Fruit fly (Drosophila melanogaster) whole organism, embryonic: ENCODE measurements around the gene Hat1.

Source experiments
- CG10267 ChIP-seq: fragments of 200-800 bp; sonication (Bioruptor generic); optimal IDR thresholded peaks from 2 replicates; lab custom pipeline; 2018; ENCODE audit warnings: missing biosample characterization, mild to moderate bottlenecking, missing genetic modification characterization, moderate library complexity
- CG10366 ChIP-seq: fragments of 200-800 bp; sonication (Bioruptor generic); IDR thresholded peaks from 2 replicates; pipeline ENCODE4 v1.3.6; 2022; ENCODE audit warnings: missing biosample characterization, missing genetic modification characterization
- CG10979 ChIP-seq: fragments of 200-800 bp; sonication (Bioruptor generic); optimal IDR thresholded peaks from 2 replicates; lab custom pipeline; 2018; ENCODE audit warnings: missing biosample characterization, mild to moderate bottlenecking, missing genetic modification characterization, moderate library complexity
- CG11723 ChIP-seq: fragments of 200-800 bp; sonication (Bioruptor generic); optimal IDR thresholded peaks from 2 replicates; lab custom pipeline; 2017; ENCODE audit warnings: missing biosample characterization, mild to moderate bottlenecking, missing genetic modification characterization
- CG12104 ChIP-seq: fragments of 200-800 bp; sonication (Bioruptor generic); optimal IDR thresholded peaks from 3 replicates; lab custom pipeline; 2016; ENCODE audit warnings: missing biosample characterization, missing genetic modification characterization
- CG13624 ChIP-seq: fragments of 200-800 bp; sonication (Bioruptor generic); optimal IDR thresholded peaks from 2 replicates; lab custom pipeline; 2016; ENCODE audit warnings: missing biosample characterization, missing genetic modification characterization
- CG14441 ChIP-seq: fragments of 200-800 bp; sonication (Bioruptor generic); IDR thresholded peaks from 2 replicates; pipeline ENCODE4 v1.3.6; 2022; ENCODE audit warnings: missing biosample characterization, missing genetic modification characterization
- CG16815 ChIP-seq: fragments of 200-800 bp; sonication (Bioruptor generic); optimal IDR thresholded peaks from 3 replicates; lab custom pipeline; 2017; ENCODE audit warnings: missing biosample characterization, mild to moderate bottlenecking, missing genetic modification characterization
- CG17361 ChIP-seq: fragments of 200-800 bp; sonication (Bioruptor generic); IDR thresholded peaks from 3 replicates; pipeline ENCODE4 v1.3.6; 2022; ENCODE audit warnings: missing biosample characterization, missing genetic modification characterization
- CG32767 ChIP-seq: fragments of 200-800 bp; sonication (Bioruptor generic); IDR thresholded peaks from 2 replicates; pipeline ENCODE4 v1.3.6; 2022; ENCODE audit warnings: missing biosample characterization, missing genetic modification characterization
- CG32772 ChIP-seq: fragments of 200-800 bp; sonication (Bioruptor generic); IDR thresholded peaks from 2 replicates; pipeline ENCODE4 v1.3.6; 2022; ENCODE audit warnings: missing biosample characterization, missing genetic modification characterization
- CG34422 ChIP-seq: fragments of 200-800 bp; sonication (Bioruptor generic); IDR thresholded peaks from 3 replicates; pipeline ENCODE4 v1.3.6; 2022; ENCODE audit warnings: missing biosample characterization, missing genetic modification characterization
- CG3726 ChIP-seq: fragments of 200-800 bp; sonication (Bioruptor generic); IDR thresholded peaks from 3 replicates; pipeline ENCODE4, ENCODE4 v1.3.6; 2022; ENCODE audit warnings: missing biosample characterization, missing genetic modification characterization
- CG3838 ChIP-seq: fragments of 200-800 bp; sonication (Bioruptor generic); optimal IDR thresholded peaks from 3 replicates; lab custom pipeline; 2016; ENCODE audit warnings: missing biosample characterization, missing genetic modification characterization
- CG4282 ChIP-seq: fragments of 200-800 bp; sonication (Bioruptor generic); optimal IDR thresholded peaks from 2 replicates; lab custom pipeline; 2016; ENCODE audit warnings: missing biosample characterization, missing genetic modification characterization
- CG43689 ChIP-seq: fragments of 200-800 bp; sonication (Bioruptor generic); IDR thresholded peaks from 2 replicates; pipeline ENCODE4 v1.3.6; 2022; ENCODE audit warnings: missing biosample characterization, missing genetic modification characterization
- CG7745 ChIP-seq: fragments of 200-800 bp; sonication (Bioruptor generic); optimal IDR thresholded peaks from 2 replicates; lab custom pipeline; 2018; ENCODE audit warnings: missing biosample characterization, mild to moderate bottlenecking, missing genetic modification characterization, moderate library complexity
- CG8281 ChIP-seq: fragments of 200-800 bp; sonication (Bioruptor generic); optimal IDR thresholded peaks from 2 replicates; lab custom pipeline; 2018; ENCODE audit warnings: missing biosample characterization, mild to moderate bottlenecking, missing genetic modification characterization, moderate library complexity
- CG8944 ChIP-seq: fragments of 200-800 bp; sonication (Bioruptor generic); optimal IDR thresholded peaks from 3 replicates; lab custom pipeline; 2016; ENCODE audit warnings: missing biosample characterization, missing genetic modification characterization
- D19B ChIP-seq: fragments of 200-800 bp; sonication (Bioruptor generic); optimal IDR thresholded peaks from 2 replicates; lab custom pipeline; 2017; ENCODE audit warnings: missing biosample characterization, mild to moderate bottlenecking, missing genetic modification characterization
- Dfd ChIP-seq, 2 experiments: fragments of >200 bp; optimal IDR thresholded peaks; 2 replicates each; lab custom pipeline; 2017; ENCODE audit warnings: missing biosample characterization in 2 of 2, missing genetic modification characterization in 2 of 2
- Dip3 ChIP-seq: fragments of 200-800 bp; sonication (Bioruptor generic); optimal IDR thresholded peaks from 3 replicates; lab custom pipeline; 2016; ENCODE audit warnings: missing biosample characterization, missing genetic modification characterization
- Fer2 ChIP-seq: fragments of 200-800 bp; sonication (Bioruptor generic); optimal IDR thresholded peaks from 2 replicates; lab custom pipeline; 2018; ENCODE audit warnings: missing biosample characterization, mild to moderate bottlenecking, missing genetic modification characterization, moderate library complexity
- MTF-1 ChIP-seq: fragments of 200-800 bp; sonication (Bioruptor generic); optimal IDR thresholded peaks from 2 replicates; lab custom pipeline; 2018; ENCODE audit warnings: missing biosample characterization, mild to moderate bottlenecking, missing genetic modification characterization, borderline replicate concordance
- Myb ChIP-seq: fragments of 200-800 bp; sonication (Bioruptor generic); optimal IDR thresholded peaks from 2 replicates; lab custom pipeline; 2016; ENCODE audit warnings: missing biosample characterization, missing genetic modification characterization
- Sin3A ChIP-seq: fragments of >200 bp; optimal IDR thresholded peaks from 2 replicates; lab custom pipeline; 2018
- Six4 ChIP-seq: fragments of 200-800 bp; sonication (Bioruptor generic); optimal IDR thresholded peaks from 2 replicates; lab custom pipeline; 2016; ENCODE audit warnings: missing biosample characterization, missing genetic modification characterization
- Xrp1 ChIP-seq: fragments of 200-800 bp; sonication (Bioruptor generic); IDR thresholded peaks from 2 replicates; pipeline ENCODE4 v1.3.6; 2022; ENCODE audit warnings: missing biosample characterization, missing genetic modification characterization
- cas ChIP-seq: fragments of 200-800 bp; sonication (Bioruptor generic); IDR thresholded peaks from 2 replicates; pipeline ENCODE4 v1.3.6; 2022; ENCODE audit warnings: missing biosample characterization, missing genetic modification characterization
- crol ChIP-seq: fragments of 200-800 bp; sonication (Bioruptor generic); IDR thresholded peaks from 2 replicates; pipeline ENCODE4 v1.3.6; 2022; ENCODE audit warnings: missing biosample characterization, missing genetic modification characterization
- danr ChIP-seq: fragments of 200-800 bp; sonication (Bioruptor generic); IDR thresholded peaks from 2 replicates; pipeline ENCODE4 v1.3.6; 2022; ENCODE audit warnings: missing biosample characterization, missing genetic modification characterization
- disco-r ChIP-seq: fragments of 200-800 bp; sonication (Bioruptor generic); optimal IDR thresholded peaks from 2 replicates; lab custom pipeline; 2016; ENCODE audit warnings: missing biosample characterization, missing genetic modification characterization
- esg ChIP-seq: fragments of 200-800 bp; sonication (Bioruptor generic); conservative IDR thresholded peaks from 2 replicates; pipeline ENCODE4 v1.3.6; 2022; ENCODE audit warnings: missing biosample characterization, missing genetic modification characterization
- eve ChIP-seq, 2 experiments: fragments of >200 bp; optimal IDR thresholded peaks; 2 replicates each; lab custom pipeline; 2017; ENCODE audit warnings: missing biosample characterization in 2 of 2, missing genetic modification characterization in 2 of 2
- fd96Cb ChIP-seq: fragments of 200-800 bp; sonication (Bioruptor generic); optimal IDR thresholded peaks from 2 replicates; lab custom pipeline; 2018; ENCODE audit warnings: missing biosample characterization, mild to moderate bottlenecking, missing genetic modification characterization, moderate library complexity
- fu2 ChIP-seq: fragments of 200-800 bp; sonication (Bioruptor generic); optimal IDR thresholded peaks from 2 replicates; lab custom pipeline; 2016; ENCODE audit warnings: missing biosample characterization, missing genetic modification characterization
- gt ChIP-seq: fragments of 200-800 bp; sonication (Bioruptor generic); IDR thresholded peaks from 2 replicates; pipeline ENCODE4 v1.3.6; 2022; ENCODE audit warnings: missing biosample characterization, missing genetic modification characterization
- hbn ChIP-seq: fragments of 200-800 bp; sonication (Bioruptor generic); IDR thresholded peaks from 2 replicates; pipeline ENCODE4 v1.3.6; 2022; ENCODE audit warnings: missing biosample characterization, missing genetic modification characterization; ENCODE audit not compliant: partially characterized antibody
- her ChIP-seq: fragments of 200-800 bp; sonication (Bioruptor generic); optimal IDR thresholded peaks from 2 replicates; lab custom pipeline; 2016; ENCODE audit warnings: missing biosample characterization, missing genetic modification characterization
- kay ChIP-seq: fragments of 200-800 bp; sonication (Bioruptor generic); optimal IDR thresholded peaks from 2 replicates; lab custom pipeline; 2016; ENCODE audit warnings: missing biosample characterization, missing genetic modification characterization
- maf-S ChIP-seq: fragments of 200-800 bp; sonication (Bioruptor generic); optimal IDR thresholded peaks from 2 replicates; lab custom pipeline; 2016; ENCODE audit warnings: missing biosample characterization, missing genetic modification characterization
- phol ChIP-seq: fragments of 200-800 bp; sonication (Bioruptor generic); optimal IDR thresholded peaks from 3 replicates; lab custom pipeline; 2018; ENCODE audit warnings: missing biosample characterization, mild to moderate bottlenecking, missing genetic modification characterization, moderate library complexity
- pzg ChIP-seq: fragments of 200-800 bp; sonication (Bioruptor generic); optimal IDR thresholded peaks from 3 replicates; lab custom pipeline; 2018; ENCODE audit warnings: missing biosample characterization, mild to moderate bottlenecking, missing genetic modification characterization, moderate library complexity
- schlank ChIP-seq: fragments of 200-800 bp; sonication (Bioruptor generic); optimal IDR thresholded peaks from 2 replicates; lab custom pipeline; 2018; ENCODE audit warnings: missing biosample characterization, mild to moderate bottlenecking, missing genetic modification characterization
- shn ChIP-seq: fragments of 200-800 bp; sonication (Bioruptor generic); optimal IDR thresholded peaks from 3 replicates; lab custom pipeline; 2016; ENCODE audit warnings: missing biosample characterization, missing genetic modification characterization
- sima ChIP-seq: fragments of 200-800 bp; sonication (Bioruptor generic); optimal IDR thresholded peaks from 2 replicates; lab custom pipeline; 2016; ENCODE audit warnings: missing biosample characterization, missing genetic modification characterization
- sob ChIP-seq: fragments of 200-800 bp; sonication (Bioruptor generic); IDR thresholded peaks from 2 replicates; pipeline ENCODE4 v1.3.6; 2022; ENCODE audit warnings: missing biosample characterization, missing genetic modification characterization
- tin ChIP-seq: fragments of 200-800 bp; sonication (Bioruptor generic); optimal IDR thresholded peaks from 3 replicates; lab custom pipeline; 2016; ENCODE audit warnings: missing biosample characterization, missing genetic modification characterization
- toy ChIP-seq: fragments of 200-800 bp; sonication (Bioruptor generic); IDR thresholded peaks from 2 replicates; pipeline ENCODE4 v1.3.6; 2022; ENCODE audit warnings: missing biosample characterization, missing genetic modification characterization
- unpg ChIP-seq: fragments of 200-800 bp; sonication (Bioruptor generic); optimal IDR thresholded peaks from 3 replicates; lab custom pipeline; 2018; ENCODE audit warnings: missing biosample characterization, mild to moderate bottlenecking, missing genetic modification characterization, moderate library complexity
- vvl ChIP-seq: fragments of 200-800 bp; sonication (Bioruptor generic); IDR thresholded peaks from 2 replicates; pipeline ENCODE4 v1.3.6; 2022; ENCODE audit warnings: missing biosample characterization, missing genetic modification characterization
- wdn ChIP-seq: fragments of 200-800 bp; sonication (Bioruptor generic); IDR thresholded peaks from 2 replicates; pipeline ENCODE4 v1.3.6; 2022; ENCODE audit warnings: missing biosample characterization, missing genetic modification characterization
- zen2 ChIP-seq: fragments of 200-800 bp; sonication (Bioruptor generic); IDR thresholded peaks from 3 replicates; pipeline ENCODE4 v1.3.6; 2022; ENCODE audit warnings: missing biosample characterization, missing genetic modification characterization; ENCODE audit not compliant: partially characterized antibody

The Hat1 gene

dm6 chr3R:5791497-5791896 lies 2.3 kb upstream of the Hat1 start, which contains the start of gene Hpf1 (continued):
- peak; percentile 98 for TF ChIP-seq vvl (GFP tag; lab: Robert Waterston, UW)
- TF ChIP-seq eve (GFP tag; optimal IDR thresholded peaks at IDR 0.05; lab: Kevin White, UChicago), result no peak
- peak; percentile 64 for TF ChIP-seq pzg
- TF ChIP-seq Sin3A, result no peak
- peak; percentile 94 for TF ChIP-seq sima (GFP tag; lab: Kevin White, UChicago)
- TF ChIP-seq Dip3 (GFP tag; lab: Kevin White, UChicago), result peak; percentile 99
- TF ChIP-seq schlank (tag; lab: Kevin White, UChicago), result peak; percentile 98
- TF ChIP-seq CG8944 (GFP tag; lab: Kevin White, UChicago), result peak; percentile 99
- TF ChIP-seq CG12104 (GFP tag; lab: Kevin White, UChicago), result peak; percentile 95
- peak; percentile 96 for TF ChIP-seq CG3726 (GFP tag; lab: Robert Waterston, UW)
- TF ChIP-seq CG13624 (GFP tag; lab: Kevin White, UChicago), result peak; percentile 99
- peak; percentile 99 for TF ChIP-seq CG17361 (GFP tag; lab: Robert Waterston, UW)
- peak; percentile 95 for TF ChIP-seq D19B (GFP tag; lab: Kevin White, UChicago)
- peak; percentile 97 for TF ChIP-seq danr
- peak; percentile 58 for TF ChIP-seq CG7745 (tag; lab: Kevin White, UChicago)
- TF ChIP-seq kay (GFP tag; lab: Kevin White, UChicago), result peak; percentile 96
- peak; percentile 97 for TF ChIP-seq wdn (GFP tag; lab: Robert Waterston, UW)
- TF ChIP-seq CG10979, result peak; percentile 98
- peak in 1 of 2 experiments; percentile 19 for TF ChIP-seq Dfd (GFP tag; optimal IDR thresholded peaks at IDR 0.05; lab: Kevin White, UChicago)
- peak; percentile 99 for TF ChIP-seq shn (GFP tag; lab: Kevin White, UChicago)
- no peak for TF ChIP-seq zen2 (GFP tag; lab: Robert Waterston, UW)
- peak; percentile 97 for TF ChIP-seq CG4282 (GFP tag; lab: Kevin White, UChicago)
- TF ChIP-seq Myb (GFP tag; lab: Kevin White, UChicago), result peak; percentile 92
- peak; percentile 97 for TF ChIP-seq CG10267 (tag; lab: Kevin White, UChicago)
- TF ChIP-seq toy (GFP tag; lab: Robert Waterston, UW), result peak; percentile 93
- peak; percentile 98 for TF ChIP-seq fd96Cb (tag; lab: Kevin White, UChicago)
- TF ChIP-seq CG11723, result peak; percentile 95
- TF ChIP-seq fu2 (GFP tag; lab: Kevin White, UChicago), result peak; percentile 99
- peak; percentile 90 for TF ChIP-seq MTF-1
- TF ChIP-seq hbn (GFP tag; lab: Robert Waterston, UW), result no peak
- peak; percentile 97 for TF ChIP-seq CG32767 (GFP tag; lab: Robert Waterston, UW)
- peak; percentile 65 for TF ChIP-seq crol (GFP tag; lab: Robert Waterston, UW)
- peak; percentile 94 for TF ChIP-seq CG43689 (GFP tag; lab: Robert Waterston, UW)
- TF ChIP-seq CG16815, result peak; percentile 98
- peak; percentile 98 for TF ChIP-seq phol (tag; lab: Kevin White, UChicago)
- peak; percentile 98 for TF ChIP-seq sob
- peak; percentile 99 for TF ChIP-seq unpg (GFP tag; lab: Kevin White, UChicago)
- TF ChIP-seq CG8281, result peak; percentile 91
- peak; percentile 98 for TF ChIP-seq Fer2 (tag; lab: Kevin White, UChicago)
- peak; percentile 95 for TF ChIP-seq CG3838 (GFP tag; lab: Kevin White, UChicago)
- peak; percentile 97 for TF ChIP-seq CG32772 (GFP tag; lab: Robert Waterston, UW)
- peak; percentile 99 for TF ChIP-seq CG14441 (GFP tag; lab: Robert Waterston, UW)
- TF ChIP-seq Xrp1 (GFP tag; lab: Robert Waterston, UW), result peak; percentile 99
- peak; percentile 98 for TF ChIP-seq CG34422 (GFP tag; lab: Robert Waterston, UW)
- TF ChIP-seq disco-r, result peak; percentile 98
- peak; percentile 96 for TF ChIP-seq cas
- TF ChIP-seq gt (GFP tag; lab: Robert Waterston, UW), result peak; percentile 91
- TF ChIP-seq Six4 (GFP tag; lab: Kevin White, UChicago), result peak; percentile 98
- TF ChIP-seq tin (GFP tag; lab: Kevin White, UChicago), result peak; percentile 98
- peak; percentile 96 for TF ChIP-seq her (GFP tag; lab: Kevin White, UChicago)
- TF ChIP-seq esg (GFP tag; lab: Robert Waterston, UW), result peak; percentile 98
- peak; percentile 98 for TF ChIP-seq maf-S (GFP tag; lab: Kevin White, UChicago)
- TF ChIP-seq CG10366 (GFP tag; lab: Robert Waterston, UW), result peak; percentile 97
